Worm (Caenorhabditis elegans) whole organism, midembryonic: ENCODE data around the gene srd-65.

Source experiments
- T22C8.4 ChIP-seq: fragments of 200-800 bp; sonication (Bioruptor generic); IDR thresholded peaks from 2 replicates; pipeline ENCODE4 v1.3.6; 2022; ENCODE audit warnings: missing genetic modification characterization, missing compliant biosample characterization
- klf-2 ChIP-seq: fragments of 200-800 bp; sonication (Bioruptor generic); conservative IDR thresholded peaks from 2 replicates; pipeline ENCODE4 v1.3.6; 2022; ENCODE audit warnings: missing genetic modification reagents, missing genetic modification characterization, missing compliant biosample characterization
- ztf-23 ChIP-seq: fragments of 200-800 bp; sonication (Bioruptor generic); IDR thresholded peaks from 2 replicates; pipeline ENCODE4 v1.3.6; 2022; ENCODE audit warnings: missing genetic modification reagents, missing genetic modification characterization, missing compliant biosample characterization
- ztf-29 ChIP-seq: fragments of 200-800 bp; sonication (Bioruptor generic); IDR thresholded peaks from 2 replicates; pipeline ENCODE4 v1.3.6; 2022; ENCODE audit warnings: missing genetic modification reagents, missing genetic modification characterization, missing compliant biosample characterization

ce11 chrIII:2251348-2251747, 27.5 kb upstream of the srd-65 start, which contains the start of gene fbxa-7:
- TF ChIP-seq ztf-29 (GFP tag; lab: Robert Waterston, UW) (no peak), klf-2 (GFP tag; lab: Robert Waterston, UW) (no peak), ztf-23 (GFP tag; lab: Robert Waterston, UW) (no peak), T22C8.4 (GFP tag; lab: Robert Waterston, UW) (no peak)
